Worm (Caenorhabditis elegans) whole organism, early embryonic: Measurements from ENCODE around the gene tex-2.

Experiments used
- aly-1 ChIP-seq: sonication (generic microtip); optimal IDR thresholded peaks from 2 replicates; lab custom pipeline; 2016; ENCODE audit warnings: missing genetic modification characterization, missing compliant biosample characterization
- ama-1 ChIP-seq: fragments of 150-350 bp; optimal IDR thresholded peaks from 2 replicates; lab custom pipeline; 2014
- ceh-13 ChIP-seq: fragments of 200-800 bp; sonication (Bioruptor generic); optimal IDR thresholded peaks from 2 replicates; lab custom pipeline; 2018; ENCODE audit warnings: mild to moderate bottlenecking, missing genetic modification characterization, missing compliant biosample characterization
- flt-1 ChIP-seq: fragments of 200-800 bp; sonication (Bioruptor generic); IDR thresholded peaks from 2 replicates; pipeline ENCODE4 v1.3.6; 2022; ENCODE audit warnings: missing genetic modification characterization, missing compliant biosample characterization
- hnd-1 ChIP-seq: sonication (generic microtip); optimal IDR thresholded peaks from 2 replicates; lab custom pipeline; 2016; ENCODE audit warnings: missing genetic modification characterization, missing compliant biosample characterization
- pes-1 ChIP-seq: fragments of 200-800 bp; sonication (Bioruptor generic); IDR thresholded peaks from 2 replicates; pipeline ENCODE4 v1.3.6; 2022; ENCODE audit warnings: missing genetic modification reagents, missing genetic modification characterization, missing compliant biosample characterization

ce11 chrII:5895870-5896269 lies 22.5 kb upstream of the tex-2 start, which contains the start of gene F59G1.4:
- TF ChIP-seq aly-1 (no peak), hnd-1 (tag; lab: Kevin White, UChicago) (no peak), pes-1 (no peak), flt-1 (GFP tag; lab: Robert Waterston, UW) (no peak), ama-1 (lab: Kevin White, UChicago) (no peak), ceh-13 (no peak)
